Fruit fly (Drosophila melanogaster): ENCODE data around the gene COX5A.

DNA sequence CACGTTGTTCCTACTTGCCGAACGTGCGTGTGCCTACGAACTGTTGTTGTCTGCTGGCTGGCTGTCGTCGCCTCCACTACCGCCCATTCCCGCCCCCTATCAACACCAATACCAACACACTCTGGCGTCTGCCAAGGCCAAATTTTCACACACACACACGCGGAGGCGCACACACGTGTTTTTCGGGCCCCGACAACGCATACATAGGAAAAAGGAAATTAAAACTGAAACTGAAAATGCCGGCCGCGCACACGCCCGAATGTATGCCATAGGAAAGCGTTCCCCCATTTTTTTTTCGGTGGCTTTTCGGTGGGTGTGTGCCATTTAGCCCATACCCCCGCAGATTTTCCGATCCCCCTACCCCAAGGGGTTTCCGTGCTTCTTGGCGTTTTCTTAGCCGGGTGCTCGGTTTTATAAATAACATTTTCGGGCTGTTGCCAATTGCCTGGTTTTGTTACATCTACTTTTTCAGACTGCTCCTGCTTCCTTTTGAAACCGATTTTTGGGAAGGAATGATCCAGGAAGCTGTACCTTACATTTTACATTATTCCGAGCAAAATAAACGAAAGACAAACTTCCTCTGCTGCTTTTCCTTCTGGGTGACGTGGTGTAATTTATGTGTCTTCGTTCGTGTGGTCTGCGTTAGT is 46.9 kb upstream of the COX5A start:
- TF ChIP-seq ttk (optimal IDR thresholded peaks at IDR 0.05) = no peak
- no peak for TF ChIP-seq h (optimal IDR thresholded peaks at IDR 0.05)
- TF ChIP-seq Sin3A (optimal IDR thresholded peaks at IDR 0.05) = no peak
- no peak for TF ChIP-seq Myc (optimal IDR thresholded peaks at IDR 0.05)
- TF ChIP-seq insv (optimal IDR thresholded peaks at IDR 0.05) = no peak
- no peak for TF ChIP-seq psq (optimal IDR thresholded peaks at IDR 0.05)

Data from Kc167 (cell line).